Fruit fly (Drosophila melanogaster) whole organism, embryonic: Measurements from ENCODE around the gene Cyp12a5.

ENCODE experiments used
- CG12391 ChIP-seq: fragments of 200-800 bp; sonication (Bioruptor generic); optimal IDR thresholded peaks from 3 replicates; lab custom pipeline; 2018; ENCODE audit warnings: missing biosample characterization, mild to moderate bottlenecking, missing genetic modification characterization, moderate library complexity
- CG14441 ChIP-seq: fragments of 200-800 bp; sonication (Bioruptor generic); IDR thresholded peaks from 2 replicates; pipeline ENCODE4 v1.3.6; 2022; ENCODE audit warnings: missing biosample characterization, missing genetic modification characterization
- CG5180 ChIP-seq: fragments of 200-800 bp; sonication (Bioruptor generic); optimal IDR thresholded peaks from 3 replicates; lab custom pipeline; 2017; ENCODE audit warnings: missing biosample characterization, missing genetic modification characterization, mild to moderate bottlenecking, moderate library complexity, missing genetic modification reagents
- CG8359 ChIP-seq: fragments of 200-800 bp; sonication (Bioruptor generic); optimal IDR thresholded peaks from 2 replicates; lab custom pipeline; 2017; ENCODE audit warnings: missing biosample characterization, mild to moderate bottlenecking, missing genetic modification characterization, borderline replicate concordance
- Hey ChIP-seq: fragments of 200-800 bp; sonication (Bioruptor generic); optimal IDR thresholded peaks from 3 replicates; lab custom pipeline; 2018; ENCODE audit warnings: missing biosample characterization, mild to moderate bottlenecking, missing genetic modification characterization
- NK7.1 ChIP-seq: fragments of 200-800 bp; sonication (Bioruptor generic); optimal IDR thresholded peaks from 3 replicates; lab custom pipeline; 2016; ENCODE audit warnings: missing biosample characterization, missing genetic modification characterization
- bsh ChIP-seq, 2 experiments: fragments of 200-800 bp; sonication (Bioruptor generic); optimal IDR thresholded peaks; 2 replicates each; lab custom pipeline; 2017 to 2018; ENCODE audit warnings: mild to moderate bottlenecking in 2 of 2, missing biosample characterization in 2 of 2, missing genetic modification characterization in 2 of 2, moderate library complexity in 1 of 2
- chn ChIP-seq: fragments of 200-800 bp; sonication (Bioruptor generic); optimal IDR thresholded peaks from 2 replicates; lab custom pipeline; 2016; ENCODE audit warnings: missing biosample characterization, missing genetic modification characterization
- kay ChIP-seq: fragments of 200-800 bp; sonication (Bioruptor generic); optimal IDR thresholded peaks from 2 replicates; lab custom pipeline; 2016; ENCODE audit warnings: missing biosample characterization, missing genetic modification characterization
- pan ChIP-seq, 4 experiments: fragments of >200 bp in 3 of 4; fragments of 200-800 bp in 1 of 4; sonication (Bioruptor generic) in 1 of 4; optimal IDR thresholded peaks in 3 of 4; IDR thresholded peaks in 1 of 4; 2 replicates each; pipeline versions ENCODE4 v1.3.6 to Lab custom; 2017 to 2022; ENCODE audit warnings: missing biosample characterization in 2 of 4, missing genetic modification characterization in 2 of 4, mixed read lengths in 1 of 4

dm6 chr3R:19174512-19174911, 42.1 kb downstream of the Cyp12a5 start:
- TF ChIP-seq kay (no peak), NK7.1 (no peak), CG5180 (GFP tag; lab: Kevin White, UChicago) (no peak), Hey (no peak), CG14441 (GFP tag; lab: Robert Waterston, UW) (no peak), bsh (GFP tag; optimal IDR thresholded peaks at IDR 0.05; lab: Kevin White, UChicago) (no peak), pan (optimal IDR thresholded peaks at IDR 0.05; lab: Kevin White, UChicago) (no peak), pan (GFP tag; optimal IDR thresholded peaks at IDR 0.05 in 1 of 2, IDR thresholded peaks at IDR 0.05 in 1 of 2) (no peak), CG8359 (GFP tag; lab: Kevin White, UChicago) (no peak), CG12391 (no peak), chn (GFP tag; lab: Kevin White, UChicago) (no peak)
